Fruit fly (Drosophila melanogaster) whole organism, wandering third instar larva: ENCODE results near the gene mAChR-C.
A peak's percentile ranks its signal among the peaks of the same experiment; 100 is the strongest.

Experiments used
- Abd-B ChIP-seq: fragments of >200 bp; optimal IDR thresholded peaks from 2 replicates; lab custom pipeline; 2017; ENCODE audit warnings: missing biosample characterization, missing genetic modification characterization
- CG32264 ChIP-seq: fragments of 200-800 bp; sonication (Bioruptor generic); optimal IDR thresholded peaks from 2 replicates; lab custom pipeline; 2016; ENCODE audit warnings: missing biosample characterization, missing genetic modification characterization
- CG9705 ChIP-seq: fragments of 200-800 bp; sonication (Bioruptor generic); optimal IDR thresholded peaks from 2 replicates; lab custom pipeline; 2018; ENCODE audit warnings: missing biosample characterization, mild to moderate bottlenecking, missing genetic modification characterization
- CrebA ChIP-seq: fragments of 200-800 bp; sonication (Bioruptor generic); optimal IDR thresholded peaks from 2 replicates; lab custom pipeline; 2016; ENCODE audit warnings: missing biosample characterization, mild to moderate bottlenecking, missing genetic modification characterization, borderline replicate concordance
- Dfd ChIP-seq: fragments of >200 bp; optimal IDR thresholded peaks from 2 replicates; lab custom pipeline; 2017; ENCODE audit warnings: missing biosample characterization, missing genetic modification characterization
- Dif ChIP-seq: fragments of 200-275, 200-300 bp; sonication (Bioruptor generic); optimal IDR thresholded peaks from 2 replicates; lab custom pipeline; 2018; ENCODE audit warnings: missing biosample characterization, missing genetic modification characterization; ENCODE audit not compliant: partially characterized antibody
- GATAd ChIP-seq: sonication (Bioruptor generic); optimal IDR thresholded peaks from 2 replicates; lab custom pipeline; 2016; ENCODE audit warnings: missing biosample characterization, missing genetic modification characterization
- HLH106 ChIP-seq: fragments of 200-800 bp; optimal IDR thresholded peaks from 3 replicates; lab custom pipeline; 2019; ENCODE audit warnings: missing biosample characterization, mild to moderate bottlenecking, missing genetic modification characterization, moderate library complexity
- Hnf4 ChIP-seq: fragments of 200-800 bp; sonication (Bioruptor generic); optimal IDR thresholded peaks from 2 replicates; lab custom pipeline; 2016; ENCODE audit warnings: missing biosample characterization, mild to moderate bottlenecking, missing genetic modification characterization
- Hr78 ChIP-seq: fragments of >200 bp; optimal IDR thresholded peaks from 2 replicates; lab custom pipeline; 2017; ENCODE audit warnings: missing biosample characterization, missing genetic modification characterization
- Hr83 ChIP-seq: fragments of 200-300 bp; sonication (Bioruptor generic); optimal IDR thresholded peaks from 2 replicates; lab custom pipeline; 2016; ENCODE audit warnings: missing biosample characterization, mild to moderate bottlenecking, missing genetic modification characterization, moderate library complexity; ENCODE audit not compliant: poor library complexity, severe bottlenecking
- Jra ChIP-seq: sonication (Bioruptor generic); optimal IDR thresholded peaks from 2 replicates; lab custom pipeline; 2016; ENCODE audit warnings: missing biosample characterization, missing genetic modification characterization
- Mio ChIP-seq: sonication (Bioruptor generic); optimal IDR thresholded peaks from 2 replicates; lab custom pipeline; 2016; ENCODE audit warnings: missing biosample characterization, missing genetic modification characterization
- Myc ChIP-seq: fragments of >200 bp; optimal IDR thresholded peaks from 2 replicates; lab custom pipeline; 2017
- N ChIP-seq: fragments of >200 bp; optimal IDR thresholded peaks from 2 replicates; lab custom pipeline; 2018; ENCODE audit warnings: missing biosample characterization, missing external identifiers, missing genetic modification characterization
- OdsH ChIP-seq: fragments of 200-800 bp; sonication (Bioruptor generic); optimal IDR thresholded peaks from 2 replicates; lab custom pipeline; 2016; ENCODE audit warnings: missing biosample characterization, mild to moderate bottlenecking, missing genetic modification characterization
- Rel ChIP-seq, 2 experiments: fragments of 200-800 bp; sonication (Bioruptor generic) in 1 of 2; optimal IDR thresholded peaks; 2 replicates in 1 of 2; 3 replicates in 1 of 2; lab custom pipeline; 2016 to 2019; ENCODE audit warnings: mild to moderate bottlenecking in 2 of 2, missing biosample characterization in 2 of 2, missing genetic modification characterization in 2 of 2, moderate library complexity in 1 of 2
- Sp1 ChIP-seq: fragments of 200-800 bp; sonication (Bioruptor generic); optimal IDR thresholded peaks from 3 replicates; lab custom pipeline; 2019; ENCODE audit warnings: missing biosample characterization, mild to moderate bottlenecking, missing genetic modification characterization, moderate library complexity
- Vsx2 ChIP-seq: fragments of 200-300, 225-300 bp; sonication (Bioruptor generic); optimal IDR thresholded peaks from 2 replicates; lab custom pipeline; 2018; ENCODE audit warnings: missing biosample characterization, missing genetic modification characterization; ENCODE audit not compliant: partially characterized antibody
- br ChIP-seq: fragments of 200-800 bp; sonication (Bioruptor generic); optimal IDR thresholded peaks from 2 replicates; lab custom pipeline; 2016; ENCODE audit warnings: missing biosample characterization, missing genetic modification characterization
- brk ChIP-seq: fragments of 200-800 bp; sonication (Bioruptor generic); optimal IDR thresholded peaks from 2 replicates; lab custom pipeline; 2016; ENCODE audit warnings: missing biosample characterization, mild to moderate bottlenecking, missing genetic modification characterization
- dl ChIP-seq, 2 experiments: fragments of 175-275, 200-275 bp in 1 of 2; fragments of 200-275 bp in 1 of 2; sonication (Bioruptor generic); optimal IDR thresholded peaks; lab custom pipeline; 2018; ENCODE audit warnings: mild to moderate bottlenecking in 2 of 2, missing biosample characterization in 2 of 2, missing genetic modification characterization in 2 of 2, moderate library complexity in 2 of 2; ENCODE audit not compliant: partially characterized antibody in 2 of 2, insufficient read depth in 1 of 2
- dmrt93B ChIP-seq: fragments of 200-800 bp; sonication (Bioruptor generic); optimal IDR thresholded peaks from 2 replicates; lab custom pipeline; 2018; ENCODE audit warnings: missing biosample characterization, mild to moderate bottlenecking, missing genetic modification characterization
- dsf ChIP-seq: sonication (Bioruptor generic); optimal IDR thresholded peaks from 2 replicates; lab custom pipeline; 2016; ENCODE audit warnings: missing biosample characterization, missing genetic modification characterization, borderline replicate concordance
- ey ChIP-seq: fragments of 200-800 bp; sonication (Bioruptor generic); optimal IDR thresholded peaks from 2 replicates; lab custom pipeline; 2016; ENCODE audit warnings: missing biosample characterization, missing genetic modification characterization
- foxo ChIP-seq, 2 experiments: fragments of 200-800 bp; sonication (Bioruptor generic); optimal IDR thresholded peaks; 2 replicates in 1 of 2; 3 replicates in 1 of 2; lab custom pipeline; 2016 to 2017; ENCODE audit warnings: missing biosample characterization in 2 of 2, missing genetic modification characterization in 2 of 2
- fru ChIP-seq: fragments of 200-800 bp; sonication (Bioruptor generic); optimal IDR thresholded peaks from 3 replicates; lab custom pipeline; 2016; ENCODE audit warnings: missing biosample characterization, mild to moderate bottlenecking, missing genetic modification characterization
- h ChIP-seq: fragments of 200-800 bp; sonication (Bioruptor generic); optimal IDR thresholded peaks from 3 replicates; lab custom pipeline; 2016; ENCODE audit warnings: missing biosample characterization, mild to moderate bottlenecking, missing genetic modification characterization
- jim ChIP-seq: fragments of 175-275, 200-325 bp; sonication (Bioruptor generic); optimal IDR thresholded peaks from 2 replicates; lab custom pipeline; 2016; ENCODE audit warnings: missing biosample characterization, mild to moderate bottlenecking, missing genetic modification characterization
- lola ChIP-seq: fragments of >200 bp; optimal IDR thresholded peaks from 2 replicates; lab custom pipeline; 2017; ENCODE audit warnings: missing biosample characterization, missing genetic modification characterization
- pan ChIP-seq: fragments of >200 bp; optimal IDR thresholded peaks from 2 replicates; lab custom pipeline; 2017
- psq ChIP-seq: fragments of 200-800 bp; sonication (Bioruptor generic); optimal IDR thresholded peaks from 3 replicates; lab custom pipeline; 2017; ENCODE audit warnings: missing biosample characterization, mild to moderate bottlenecking, missing genetic modification characterization, moderate library complexity
- rgr ChIP-seq: fragments of 200-800 bp; sonication (Bioruptor generic); optimal IDR thresholded peaks from 3 replicates; lab custom pipeline; 2016; ENCODE audit warnings: missing biosample characterization, mild to moderate bottlenecking, missing genetic modification characterization
- sage ChIP-seq: fragments of 200-800 bp; sonication (Bioruptor generic); optimal IDR thresholded peaks from 2 replicates; lab custom pipeline; 2016; ENCODE audit warnings: missing biosample characterization, mild to moderate bottlenecking, missing genetic modification characterization
- sv ChIP-seq: fragments of 200-800 bp; sonication (Bioruptor generic); optimal IDR thresholded peaks from 3 replicates; lab custom pipeline; 2016; ENCODE audit warnings: missing biosample characterization, missing genetic modification characterization
- tai ChIP-seq: sonication (Bioruptor generic); optimal IDR thresholded peaks from 2 replicates; lab custom pipeline; 2016; ENCODE audit warnings: missing biosample characterization, missing genetic modification characterization
- usp ChIP-seq: fragments of >200 bp; optimal IDR thresholded peaks from 2 replicates; lab custom pipeline; 2017; ENCODE audit warnings: missing biosample characterization, missing genetic modification characterization
- woc ChIP-seq: sonication (Bioruptor generic); optimal IDR thresholded peaks from 2 replicates; lab custom pipeline; 2016; ENCODE audit warnings: missing biosample characterization, mild to moderate bottlenecking, missing genetic modification characterization

Gene mAChR-C

DNA sequence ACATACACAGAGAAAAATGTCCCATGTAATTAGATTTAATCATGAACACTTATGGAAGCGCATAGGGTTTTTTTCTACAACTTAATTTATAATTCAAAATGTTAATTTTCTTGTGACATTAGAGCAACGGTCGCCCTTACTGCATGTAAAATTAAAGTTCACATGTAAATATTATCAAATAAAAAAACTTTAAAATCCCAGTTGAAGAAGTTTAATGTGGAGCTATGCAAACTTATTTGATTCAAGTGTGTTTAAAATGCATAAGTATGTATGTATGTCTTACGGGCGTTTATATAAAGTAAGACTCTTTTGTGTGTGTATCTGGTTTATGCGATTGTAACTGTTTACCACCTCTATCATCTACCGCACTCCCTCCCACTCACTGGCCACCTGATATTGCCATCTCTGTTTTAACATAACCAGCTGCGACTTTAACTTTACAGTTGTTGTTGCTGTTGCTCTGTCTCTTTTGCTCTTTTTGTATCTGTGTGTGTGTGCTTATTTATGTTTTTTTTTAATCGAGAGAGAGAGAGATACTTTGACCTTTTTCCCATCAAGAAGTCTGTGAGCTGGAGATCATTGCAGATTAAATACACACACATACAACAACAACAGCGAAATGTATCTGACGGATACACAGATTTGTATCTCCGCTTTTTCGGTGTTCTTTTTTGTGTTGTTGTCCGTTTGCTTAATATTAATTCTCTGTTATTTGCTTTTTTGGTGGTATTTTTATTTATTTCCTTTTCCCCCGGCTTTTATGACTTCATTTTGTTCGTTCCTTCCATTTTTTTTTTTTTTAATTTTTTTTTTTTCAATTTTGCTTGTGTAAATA is 23.1 kb upstream of the mAChR-C start:
- TF ChIP-seq Hnf4 (GFP tag; lab: Kevin White, UChicago), result peak; percentile 73
- TF ChIP-seq CG32264, result peak; percentile 79
- peak; percentile 77 for TF ChIP-seq h (GFP tag; lab: Kevin White, UChicago)
- TF ChIP-seq sv (GFP tag; lab: Kevin White, UChicago), result peak; percentile 87
- TF ChIP-seq brk (GFP tag; lab: Kevin White, UChicago), result peak; percentile 75
- TF ChIP-seq Sp1 (GFP tag; lab: Kevin White, UChicago), result peak; percentile 94
- peak; percentile 93 for TF ChIP-seq fru (GFP tag; lab: Kevin White, UChicago)
- no peak for TF ChIP-seq usp (GFP tag; lab: Kevin White, UChicago)
- TF ChIP-seq Vsx2 (GFP tag; lab: Kevin White, UChicago), result peak; percentile 60
- peak; percentile 55 for TF ChIP-seq dmrt93B
- peak; percentile 87 for TF ChIP-seq rgr
- no peak for TF ChIP-seq lola
- TF ChIP-seq dsf (GFP tag; lab: Kevin White, UChicago), result no peak
- TF ChIP-seq Abd-B (GFP tag; lab: Kevin White, UChicago), result no peak
- no peak for TF ChIP-seq Hr78 (GFP tag; lab: Kevin White, UChicago)
- peak; percentile 67 for TF ChIP-seq psq (GFP tag; lab: Kevin White, UChicago)
- TF ChIP-seq CrebA, result no peak
- no peak for TF ChIP-seq Mio
- peak; percentile 87 for TF ChIP-seq OdsH (GFP tag; lab: Kevin White, UChicago)
- TF ChIP-seq Rel (GFP tag; optimal IDR thresholded peaks at IDR 0.05; lab: Kevin White, UChicago), result peak; percentile 44
- no peak for TF ChIP-seq Rel (tag; optimal IDR thresholded peaks at IDR 0.05; lab: Kevin White, UChicago)
- TF ChIP-seq N (GFP tag; lab: Kevin White, UChicago), result peak; percentile 35
- no peak for TF ChIP-seq GATAd (GFP tag; lab: Kevin White, UChicago)
- no peak for TF ChIP-seq dl (GFP tag; optimal IDR thresholded peaks at IDR 0.05; lab: Kevin White, UChicago; ENCODE audit: insufficient read depth in 1 of 2, partially characterized antibody in 2 of 2)
- peak; percentile 78 for TF ChIP-seq Jra (GFP tag; lab: Kevin White, UChicago)
- no peak for TF ChIP-seq tai (GFP tag; lab: Kevin White, UChicago)
- TF ChIP-seq br (GFP tag; lab: Kevin White, UChicago), result peak; percentile 91
- no peak for TF ChIP-seq pan
- TF ChIP-seq CG9705, result peak; percentile 15
- no peak for TF ChIP-seq Myc (lab: Kevin White, UChicago)
- peak; percentile 62 for TF ChIP-seq sage (GFP tag; lab: Kevin White, UChicago)
- TF ChIP-seq HLH106 (tag; lab: Kevin White, UChicago), result peak; percentile 85
- peak in 1 of 2 experiments; percentile 90 for TF ChIP-seq foxo (GFP tag; optimal IDR thresholded peaks at IDR 0.05; lab: Kevin White, UChicago)
- TF ChIP-seq Dif (GFP tag; lab: Kevin White, UChicago), result no peak
- TF ChIP-seq jim (GFP tag; lab: Kevin White, UChicago), result no peak
- TF ChIP-seq Dfd (GFP tag; lab: Kevin White, UChicago), result no peak
- no peak for TF ChIP-seq Hr83 (GFP tag; lab: Kevin White, UChicago)
- peak; percentile 90 for TF ChIP-seq ey (GFP tag; lab: Kevin White, UChicago)
- peak; percentile 84 for TF ChIP-seq woc

DNA sequence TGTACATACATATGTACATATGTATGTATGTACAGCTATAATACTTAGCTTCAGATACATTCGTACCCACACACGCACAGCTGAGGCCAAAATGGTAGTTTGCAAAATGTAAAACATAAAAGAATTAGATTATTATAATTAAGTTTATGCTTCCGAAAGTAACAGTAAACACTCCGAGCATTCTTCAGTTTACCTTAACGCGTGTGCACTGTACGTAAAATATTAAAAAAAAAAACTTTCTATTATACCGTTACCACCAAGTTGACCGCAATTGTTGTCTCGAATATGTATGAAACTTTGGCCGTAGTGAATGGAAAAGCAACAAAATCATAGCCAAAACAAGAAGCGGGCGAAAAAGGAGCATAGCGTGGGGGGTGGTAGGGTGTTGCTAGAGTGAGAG is 22.1 kb upstream of the mAChR-C start:
- TF ChIP-seq sage (GFP tag; lab: Kevin White, UChicago), result peak; percentile 39
- no peak for TF ChIP-seq lola
- peak; percentile 24 for TF ChIP-seq psq (GFP tag; lab: Kevin White, UChicago)
- TF ChIP-seq Hnf4 (GFP tag; lab: Kevin White, UChicago), result peak; percentile 45
- TF ChIP-seq dl (GFP tag; optimal IDR thresholded peaks at IDR 0.05; lab: Kevin White, UChicago; ENCODE audit: insufficient read depth in 1 of 2, partially characterized antibody in 2 of 2), result no peak
- TF ChIP-seq usp (GFP tag; lab: Kevin White, UChicago), result no peak
- TF ChIP-seq h (GFP tag; lab: Kevin White, UChicago), result peak; percentile 71
- no peak for TF ChIP-seq Abd-B (GFP tag; lab: Kevin White, UChicago)
- peak in 1 of 2 experiments; percentile 72 for TF ChIP-seq foxo (GFP tag; optimal IDR thresholded peaks at IDR 0.05; lab: Kevin White, UChicago)
- no peak for TF ChIP-seq CrebA
- TF ChIP-seq rgr, result peak; percentile 74
- TF ChIP-seq Hr83 (GFP tag; lab: Kevin White, UChicago), result no peak
- no peak for TF ChIP-seq N (GFP tag; lab: Kevin White, UChicago)
- no peak for TF ChIP-seq pan
- TF ChIP-seq sv (GFP tag; lab: Kevin White, UChicago), result peak; percentile 71
- TF ChIP-seq Dfd (GFP tag; lab: Kevin White, UChicago), result no peak
- TF ChIP-seq ey (GFP tag; lab: Kevin White, UChicago), result peak; percentile 69
- TF ChIP-seq Vsx2 (GFP tag; lab: Kevin White, UChicago), result no peak
- no peak for TF ChIP-seq CG9705
- no peak for TF ChIP-seq Hr78 (GFP tag; lab: Kevin White, UChicago)
- peak; percentile 7 for TF ChIP-seq Jra (GFP tag; lab: Kevin White, UChicago)
- TF ChIP-seq HLH106 (tag; lab: Kevin White, UChicago), result peak; percentile 10
- peak; percentile 46 for TF ChIP-seq OdsH (GFP tag; lab: Kevin White, UChicago)
- no peak for TF ChIP-seq tai (GFP tag; lab: Kevin White, UChicago)
- peak; percentile 48 for TF ChIP-seq br (GFP tag; lab: Kevin White, UChicago)
- TF ChIP-seq GATAd (GFP tag; lab: Kevin White, UChicago), result no peak
- peak; percentile 33 for TF ChIP-seq dmrt93B
- peak; percentile 52 for TF ChIP-seq Sp1 (GFP tag; lab: Kevin White, UChicago)
- no peak for TF ChIP-seq dsf (GFP tag; lab: Kevin White, UChicago)
- no peak for TF ChIP-seq jim (GFP tag; lab: Kevin White, UChicago)
- no peak for TF ChIP-seq Myc (lab: Kevin White, UChicago)
- peak; percentile 73 for TF ChIP-seq fru (GFP tag; lab: Kevin White, UChicago)
- no peak for TF ChIP-seq Dif (GFP tag; lab: Kevin White, UChicago)
- TF ChIP-seq Mio, result no peak
- TF ChIP-seq Rel (GFP tag; optimal IDR thresholded peaks at IDR 0.05; lab: Kevin White, UChicago), result no peak
- no peak for TF ChIP-seq Rel (tag; optimal IDR thresholded peaks at IDR 0.05; lab: Kevin White, UChicago)
- no peak for TF ChIP-seq brk (GFP tag; lab: Kevin White, UChicago)
- no peak for TF ChIP-seq CG32264
- TF ChIP-seq woc, result peak; percentile 11
- TF ChIP-seq, all 38 proteins: peak for 16
